Fruit fly (Drosophila melanogaster): ENCODE measurements around the gene CG6800.

CG6800 gene

dm6 chr3R:21823699-21824406 is 47.9 kb downstream of the CG6800 start (continued):
- TF ChIP-seq svp (GFP tag), result peak; percentile 68
- TF ChIP-seq fkh (GFP tag; optimal IDR thresholded peaks at IDR 0.05), result peak; percentile 6
- peak; percentile 36 for TF ChIP-seq OdsH (GFP tag; optimal IDR thresholded peaks at IDR 0.05)
- peak; percentile 4 for TF ChIP-seq CG31627 (GFP tag; optimal IDR thresholded peaks at IDR 0.05)

DNA sequence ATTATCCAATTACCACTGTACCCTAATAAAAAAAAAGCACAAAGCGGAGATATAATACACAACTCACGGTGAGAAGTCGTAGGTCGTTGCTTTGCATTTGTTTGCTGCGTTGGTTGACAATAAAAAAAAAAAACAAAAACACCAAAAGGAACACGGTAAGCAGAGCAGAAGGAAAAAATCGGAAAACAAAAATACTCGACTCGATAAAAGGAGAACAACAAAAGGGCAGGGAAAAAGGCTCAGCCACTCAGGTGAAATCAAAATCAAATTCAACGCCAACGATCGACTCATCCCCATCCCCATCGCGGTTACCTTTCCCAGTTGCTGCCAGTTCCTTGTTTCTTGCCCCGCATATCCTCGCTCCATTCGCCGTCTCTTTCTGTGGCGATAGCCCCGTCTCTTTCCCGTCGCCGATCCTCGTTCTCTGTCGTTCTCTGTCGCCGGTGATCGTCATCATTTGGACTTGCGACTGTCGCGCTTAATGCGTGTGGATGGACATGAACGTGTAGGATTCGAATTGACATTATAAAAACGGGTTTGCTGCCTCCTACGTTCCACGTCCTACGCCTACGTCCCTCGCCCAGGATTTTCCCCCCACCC is 48.6 kb downstream of the CG6800 start:
- peak; percentile 81 for TF ChIP-seq CG9139 (GFP tag; optimal IDR thresholded peaks at IDR 0.05)
- no peak for TF ChIP-seq CG10631 (GFP tag; optimal IDR thresholded peaks at IDR 0.05)
- TF ChIP-seq fd59A (GFP tag; optimal IDR thresholded peaks at IDR 0.05), result peak; percentile 11
- peak; percentile 11 for TF ChIP-seq CG1621 (tag; optimal IDR thresholded peaks at IDR 0.05)
- TF ChIP-seq Smox (GFP tag; optimal IDR thresholded peaks at IDR 0.05), result no peak
- TF ChIP-seq spab (GFP tag; optimal IDR thresholded peaks at IDR 0.05), result peak; percentile 45
- TF ChIP-seq ss (GFP tag; optimal IDR thresholded peaks at IDR 0.05), result peak; percentile 69 to 80
- TF ChIP-seq eg (GFP tag; IDR thresholded peaks at IDR 0.05), result 0 out of 3 replicates have a peak, but pooled peaks have one; percentile 7
- peak; percentile 14; the same call in 2 of the 3 replicates for TF ChIP-seq CG6163 (GFP tag; IDR thresholded peaks at IDR 0.05)
- TF ChIP-seq CG6808 (GFP tag; optimal IDR thresholded peaks at IDR 0.05), result peak; percentile 71

dm6 chr3R:21825140-21825539 is 49.2 kb downstream of the CG6800 start:
- TF ChIP-seq CG34406 (GFP tag; optimal IDR thresholded peaks at IDR 0.05) (no peak), CG11902 (GFP tag; optimal IDR thresholded peaks at IDR 0.05) (no peak), Eip78C (GFP tag) (peak; percentile 57), CG9139 (GFP tag; optimal IDR thresholded peaks at IDR 0.05) (no peak), CG6854 (GFP tag; optimal IDR thresholded peaks at IDR 0.05) (no peak), fkh (GFP tag; optimal IDR thresholded peaks at IDR 0.05) (peak; percentile 54), lz (GFP tag; optimal IDR thresholded peaks at IDR 0.05) (no peak), ss (GFP tag; optimal IDR thresholded peaks at IDR 0.05) (no peak), vri (GFP tag; optimal IDR thresholded peaks at IDR 0.05) (no peak), achi (GFP tag; optimal IDR thresholded peaks at IDR 0.05) (no peak), acj6 (GFP tag; optimal IDR thresholded peaks at IDR 0.05) (no peak), CG8319 (GFP tag; optimal IDR thresholded peaks at IDR 0.05) (no peak), Sox15 (GFP tag; optimal IDR thresholded peaks at IDR 0.05) (no peak), dac (GFP tag; optimal IDR thresholded peaks at IDR 0.05) (no peak), Met (GFP tag; optimal IDR thresholded peaks at IDR 0.05) (no peak), Sox102F (GFP tag; optimal IDR thresholded peaks at IDR 0.05) (no peak)

- TF ChIP-seq esn (GFP tag; optimal IDR thresholded peaks at IDR 0.05) (peak; percentile 29), acj6 (GFP tag; optimal IDR thresholded peaks at IDR 0.05) (peak; percentile 54), achi (GFP tag; optimal IDR thresholded peaks at IDR 0.05) (peak; percentile 9), CG3032 (tag; optimal IDR thresholded peaks at IDR 0.05) (peak; percentile 50), Blimp-1 (GFP tag; optimal IDR thresholded peaks at IDR 0.05) (no peak), CG7368 (GFP tag; optimal IDR thresholded peaks at IDR 0.05) (peak; percentile 21), CG10631 (GFP tag; optimal IDR thresholded peaks at IDR 0.05) (peak; percentile 36), spab (GFP tag; optimal IDR thresholded peaks at IDR 0.05) (peak; percentile 59), CG8119 (GFP tag; IDR thresholded peaks at IDR 0.05) (no peak), CG4318 (GFP tag; optimal IDR thresholded peaks at IDR 0.05) (no peak), fkh (GFP tag; optimal IDR thresholded peaks at IDR 0.05) (no peak), cyc (GFP tag; optimal IDR thresholded peaks at IDR 0.05) (no peak), Eip93F (GFP tag; optimal IDR thresholded peaks at IDR 0.05) (no peak), svp (GFP tag) (peak; percentile 64), ss (GFP tag; optimal IDR thresholded peaks at IDR 0.05) (peak; percentile 9 to 67), net (GFP tag; optimal IDR thresholded peaks at IDR 0.05) (peak; percentile 14), CG10669 (GFP tag; optimal IDR thresholded peaks at IDR 0.05) (peak; percentile 53), CG3919 (GFP tag; optimal IDR thresholded peaks at IDR 0.05) (peak; percentile 45), vri (GFP tag; optimal IDR thresholded peaks at IDR 0.05) (no peak), CG9139 (GFP tag; optimal IDR thresholded peaks at IDR 0.05) (no peak), CG34406 (GFP tag; optimal IDR thresholded peaks at IDR 0.05) (peak; percentile 35), fd59A (GFP tag; optimal IDR thresholded peaks at IDR 0.05) (peak; percentile 60), Sox102F (GFP tag; optimal IDR thresholded peaks at IDR 0.05) (no peak), CG32006 (GFP tag; optimal IDR thresholded peaks at IDR 0.05) (peak; percentile 7), Eip75B (GFP tag; optimal IDR thresholded peaks at IDR 0.05) (peak; percentile 17), Sox15 (GFP tag; optimal IDR thresholded peaks at IDR 0.05) (no peak), CG8319 (GFP tag; optimal IDR thresholded peaks at IDR 0.05) (no peak), Eip78C (GFP tag) (peak; percentile 87), CG6808 (GFP tag; optimal IDR thresholded peaks at IDR 0.05) (peak; percentile 66)
These were observed 50.0 kb downstream of the CG6800 start for dm6 chr3R:21825775-21826558.
